Worm (Caenorhabditis elegans) whole organism, L1 larva: Measurements from ENCODE around the gene F44E2.9.

Experiments used
- C16A3.4 ChIP-seq: fragments of 150-350 bp; optimal IDR thresholded peaks from 2 replicates; lab custom pipeline; 2014; ENCODE audit warnings: missing biosample characterization, missing genetic modification characterization
- Y116A8C.19 ChIP-seq: sonication (generic microtip); optimal IDR thresholded peaks from 2 replicates; lab custom pipeline; 2016; ENCODE audit warnings: missing compliant biosample characterization, missing genetic modification characterization, borderline replicate concordance
- aha-1 ChIP-seq: fragments of 150-350 bp; optimal IDR thresholded peaks from 2 replicates; lab custom pipeline; 2014; ENCODE audit warnings: missing biosample characterization, missing genetic modification characterization
- blmp-1 ChIP-seq: fragments of 150-350 bp; optimal IDR thresholded peaks from 2 replicates; lab custom pipeline; 2014; ENCODE audit warnings: missing biosample characterization, missing genetic modification characterization
- ceh-82 ChIP-seq, 3 experiments: fragments of 150-350 bp in 1 of 3; sonication (generic microtip) in 2 of 3; optimal IDR thresholded peaks; 2 replicates each; lab custom pipeline; 2014 to 2017; ENCODE audit warnings: missing biosample characterization in 3 of 3, missing genetic modification characterization in 3 of 3
- ceh-88 ChIP-seq: fragments of 200-800 bp; sonication (Bioruptor generic); IDR thresholded peaks from 2 replicates; pipeline ENCODE4 v1.3.6; 2022; ENCODE audit warnings: missing genetic modification characterization, missing compliant biosample characterization
- dpl-1 ChIP-seq, 3 experiments: fragments of 150-350 bp in 2 of 3; sonication (generic microtip) in 1 of 3; optimal IDR thresholded peaks; 2 replicates each; lab custom pipeline; 2014 to 2017; ENCODE audit warnings: missing biosample characterization in 3 of 3, missing genetic modification characterization in 3 of 3, missing genetic modification reagents in 3 of 3
- dsc-1 ChIP-seq: sonication (generic microtip); optimal IDR thresholded peaks from 2 replicates; lab custom pipeline; 2016; ENCODE audit warnings: mild to moderate bottlenecking, missing genetic modification characterization, missing compliant biosample characterization
- efl-3 ChIP-seq: fragments of 200-800 bp; sonication (Bioruptor generic); optimal IDR thresholded peaks from 2 replicates; lab custom pipeline; 2018; ENCODE audit warnings: mild to moderate bottlenecking, missing genetic modification characterization, missing compliant biosample characterization
- egl-27 ChIP-seq, 2 experiments: fragments of 150-350 bp in 1 of 2; sonication (generic microtip); optimal IDR thresholded peaks; 3 replicates each; lab custom pipeline; 2017 to 2018; ENCODE audit warnings: missing biosample characterization in 2 of 2, missing genetic modification characterization in 2 of 2, missing genetic modification reagents in 2 of 2
- elt-2 ChIP-seq: sonication (generic microtip); optimal IDR thresholded peaks from 2 replicates; lab custom pipeline; 2016; ENCODE audit warnings: missing genetic modification characterization, mild to moderate bottlenecking, inconsistent platforms, missing compliant biosample characterization, missing genetic modification reagents
- elt-3 ChIP-seq, 6 experiments: fragments of 150-350 bp in 1 of 6; sonication (generic microtip); optimal IDR thresholded peaks; 2 replicates each; lab custom pipeline; 2017 to 2018; ENCODE audit warnings: missing biosample characterization in 6 of 6, missing genetic modification characterization in 6 of 6, inconsistent platforms in 1 of 6
- fkh-10 ChIP-seq: sonication (generic microtip); optimal IDR thresholded peaks from 2 replicates; lab custom pipeline; 2017; ENCODE audit warnings: missing biosample characterization, missing genetic modification reagents, missing genetic modification characterization
- fkh-4 ChIP-seq: sonication (generic microtip); optimal IDR thresholded peaks from 2 replicates; lab custom pipeline; 2016; ENCODE audit warnings: missing compliant biosample characterization, missing genetic modification characterization, borderline replicate concordance
- hlh-17 ChIP-seq: fragments of 200-800 bp; sonication (Bioruptor generic); optimal IDR thresholded peaks from 2 replicates; lab custom pipeline; 2018; ENCODE audit warnings: missing genetic modification characterization, mild to moderate bottlenecking, missing compliant biosample characterization, moderate library complexity, borderline replicate concordance
- hlh-4 ChIP-seq: sonication (generic microtip); optimal IDR thresholded peaks from 2 replicates; lab custom pipeline; 2016; ENCODE audit warnings: mild to moderate bottlenecking, missing genetic modification characterization, missing compliant biosample characterization
- hpl-2 ChIP-seq: fragments of 150-350 bp; optimal IDR thresholded peaks from 2 replicates; lab custom pipeline; 2014; ENCODE audit warnings: missing biosample characterization, missing genetic modification reagents, missing genetic modification characterization
- lin-13 ChIP-seq: fragments of 150-350 bp; optimal IDR thresholded peaks from 2 replicates; lab custom pipeline; 2014; ENCODE audit warnings: missing biosample characterization, missing genetic modification reagents, missing genetic modification characterization
- lin-14 ChIP-seq: fragments of 200-800 bp; sonication (Bioruptor generic); optimal IDR thresholded peaks from 2 replicates; lab custom pipeline; 2018; ENCODE audit warnings: mild to moderate bottlenecking, missing genetic modification characterization, moderate library complexity, missing compliant biosample characterization
- lin-15B ChIP-seq: fragments of 150-350 bp; sonication (generic microtip); optimal IDR thresholded peaks from 3 replicates; lab custom pipeline; 2014; ENCODE audit warnings: missing biosample characterization, missing genetic modification characterization
- lin-35 ChIP-seq, 2 experiments: fragments of 150-350 bp; optimal IDR thresholded peaks; 2 replicates each; lab custom pipeline; 2014; ENCODE audit warnings: missing biosample characterization in 2 of 2, missing genetic modification characterization in 2 of 2, missing genetic modification reagents in 2 of 2
- lir-3 ChIP-seq: sonication (generic microtip); optimal IDR thresholded peaks from 2 replicates; lab custom pipeline; 2016; ENCODE audit warnings: mild to moderate bottlenecking, missing genetic modification characterization, moderate library complexity, missing compliant biosample characterization; ENCODE audit not compliant: poor library complexity
- lsy-2 ChIP-seq, 2 experiments: fragments of 150-350 bp; optimal IDR thresholded peaks; 2 replicates each; lab custom pipeline; 2014; ENCODE audit warnings: missing biosample characterization in 2 of 2, missing genetic modification characterization in 2 of 2
- mab-9 ChIP-seq: fragments of 200-800 bp; sonication (Bioruptor generic); IDR thresholded peaks from 2 replicates; pipeline ENCODE4 v1.3.6; 2022; ENCODE audit warnings: missing genetic modification reagents, missing genetic modification characterization, missing compliant biosample characterization
- mdl-1 ChIP-seq, 2 experiments: fragments of 150-350 bp; optimal IDR thresholded peaks; 2 replicates each; lab custom pipeline; 2014 to 2017; ENCODE audit warnings: missing biosample characterization in 2 of 2, missing genetic modification characterization in 2 of 2, inconsistent platforms in 1 of 2
- mef-2 ChIP-seq: fragments of 150-350 bp; optimal IDR thresholded peaks from 2 replicates; lab custom pipeline; 2014; ENCODE audit warnings: missing biosample characterization, missing genetic modification characterization
- mep-1 ChIP-seq: fragments of 150-350 bp; optimal IDR thresholded peaks from 2 replicates; lab custom pipeline; 2014; ENCODE audit warnings: missing biosample characterization, missing genetic modification characterization
- nhr-11 ChIP-seq: fragments of 150-350 bp; optimal IDR thresholded peaks from 2 replicates; lab custom pipeline; 2014; ENCODE audit warnings: missing biosample characterization, missing genetic modification characterization
- nhr-12 ChIP-seq: sonication (generic microtip); optimal IDR thresholded peaks from 2 replicates; lab custom pipeline; 2017; ENCODE audit warnings: missing biosample characterization, missing genetic modification characterization
- nhr-19 ChIP-seq: fragments of 200-800 bp; sonication (Bioruptor generic); conservative IDR thresholded peaks from 2 replicates; pipeline ENCODE4 v1.3.6; 2022; ENCODE audit warnings: missing genetic modification characterization, missing compliant biosample characterization
- nhr-237 ChIP-seq: fragments of 150-350 bp; optimal IDR thresholded peaks from 2 replicates; lab custom pipeline; 2014; ENCODE audit warnings: missing biosample characterization, missing genetic modification characterization
- nhr-28 ChIP-seq: fragments of 150-350 bp; optimal IDR thresholded peaks from 2 replicates; lab custom pipeline; 2014; ENCODE audit warnings: missing biosample characterization, missing genetic modification characterization
- nhr-47 ChIP-seq: sonication (generic microtip); optimal IDR thresholded peaks from 2 replicates; lab custom pipeline; 2016; ENCODE audit warnings: mild to moderate bottlenecking, missing genetic modification characterization, moderate library complexity, missing compliant biosample characterization
- nhr-76 ChIP-seq: sonication (generic microtip); optimal IDR thresholded peaks from 2 replicates; lab custom pipeline; 2017; ENCODE audit warnings: missing biosample characterization, missing genetic modification characterization
- nhr-77 ChIP-seq: fragments of 150-350 bp; optimal IDR thresholded peaks from 2 replicates; lab custom pipeline; 2014; ENCODE audit warnings: missing biosample characterization, missing genetic modification characterization
- nhr-84 ChIP-seq: sonication (generic microtip); optimal IDR thresholded peaks from 2 replicates; lab custom pipeline; 2017; ENCODE audit warnings: missing biosample characterization, missing genetic modification characterization
- nhr-90 ChIP-seq: sonication (generic microtip); optimal IDR thresholded peaks from 2 replicates; lab custom pipeline; 2016; ENCODE audit warnings: mild to moderate bottlenecking, missing genetic modification characterization, missing compliant biosample characterization; ENCODE audit not compliant: poor library complexity
- pax-3 ChIP-seq: fragments of 200-800 bp; sonication (Bioruptor generic); optimal IDR thresholded peaks from 2 replicates; lab custom pipeline; 2018; ENCODE audit warnings: mild to moderate bottlenecking, missing genetic modification characterization, moderate library complexity, missing compliant biosample characterization
- rnt-1 ChIP-seq: sonication (generic microtip); optimal IDR thresholded peaks from 2 replicates; lab custom pipeline; 2016; ENCODE audit warnings: mild to moderate bottlenecking, missing genetic modification characterization, moderate library complexity, missing compliant biosample characterization
- snpc-4 ChIP-seq: fragments of 150-350 bp; optimal IDR thresholded peaks from 2 replicates; lab custom pipeline; 2014; ENCODE audit warnings: missing biosample characterization, missing genetic modification characterization
- sptf-1 ChIP-seq: fragments of 150-350 bp; optimal IDR thresholded peaks from 2 replicates; lab custom pipeline; 2014; ENCODE audit warnings: missing biosample characterization, missing genetic modification characterization
- sup-37 ChIP-seq: fragments of 200-800 bp; sonication (Bioruptor generic); optimal IDR thresholded peaks from 2 replicates; lab custom pipeline; 2018; ENCODE audit warnings: mild to moderate bottlenecking, missing genetic modification characterization, missing compliant biosample characterization
- unc-130 ChIP-seq: fragments of 150-350 bp; optimal IDR thresholded peaks from 2 replicates; lab custom pipeline; 2017; ENCODE audit warnings: missing biosample characterization, missing genetic modification characterization, inconsistent platforms
- unc-30 ChIP-seq: sonication (generic microtip); optimal IDR thresholded peaks from 2 replicates; lab custom pipeline; 2017; ENCODE audit warnings: missing biosample characterization, missing genetic modification characterization
- unc-86 ChIP-seq: sonication (generic microtip); optimal IDR thresholded peaks from 2 replicates; lab custom pipeline; 2016; ENCODE audit warnings: missing genetic modification characterization, missing compliant biosample characterization
- unc-98 ChIP-seq: fragments of 200-800 bp; sonication (Bioruptor generic); IDR thresholded peaks from 2 replicates; pipeline ENCODE4 v1.3.6; 2022; ENCODE audit warnings: missing genetic modification characterization, missing compliant biosample characterization
- vab-15 ChIP-seq: sonication (generic microtip); optimal IDR thresholded peaks from 2 replicates; lab custom pipeline; 2017; ENCODE audit warnings: missing genotype, mild to moderate bottlenecking, missing genetic modification characterization, missing compliant biosample characterization
- zag-1 ChIP-seq: fragments of 150-350 bp; optimal IDR thresholded peaks from 2 replicates; lab custom pipeline; 2014; ENCODE audit warnings: missing biosample characterization, missing genetic modification characterization
- ztf-4 ChIP-seq: fragments of 150-350 bp; optimal IDR thresholded peaks from 2 replicates; lab custom pipeline; 2014; ENCODE audit warnings: missing biosample characterization, missing genetic modification characterization

Gene F44E2.9

DNA sequence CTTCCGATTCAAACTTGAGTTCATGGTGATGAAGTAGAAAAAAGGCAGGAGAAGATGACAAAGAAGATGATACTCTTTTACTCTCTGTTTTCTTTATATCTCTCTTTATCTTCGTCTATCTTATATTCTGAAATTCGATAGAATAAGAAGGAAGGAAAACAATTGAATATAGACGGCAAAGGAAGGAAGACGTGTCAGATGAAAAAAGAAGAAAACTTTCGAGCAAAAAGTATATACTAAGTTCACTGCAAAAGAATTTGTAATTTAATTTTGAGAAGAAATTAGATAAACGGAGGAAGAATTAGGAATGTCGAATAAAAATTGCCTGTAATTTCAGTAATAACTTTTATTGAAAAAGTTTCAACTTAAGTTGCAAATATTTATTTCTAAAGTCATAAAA lies 26.7 kb upstream of the F44E2.9 start, which contains the start of gene K01F9.2:
Gene K01F9.2, minus strand, starts transcription at position 127 of the 400 bp plus-strand sequence.
- peak; percentile 93 for TF ChIP-seq fkh-10 (GFP tag; lab: Kevin White, UChicago)
- no peak for TF ChIP-seq nhr-76 (tag; lab: Kevin White, UChicago)
- no peak for TF ChIP-seq ceh-82 (tag; optimal IDR thresholded peaks at IDR 0.05; lab: Kevin White, UChicago)
- no peak for TF ChIP-seq unc-30 (tag; lab: Kevin White, UChicago)
- TF ChIP-seq hpl-2 (GFP tag; lab: Kevin White, UChicago) = no peak
- no peak for TF ChIP-seq elt-3 (tag; optimal IDR thresholded peaks at IDR 0.05; lab: Kevin White, UChicago)
- TF ChIP-seq Y116A8C.19 = no peak
- TF ChIP-seq lin-35 (GFP tag; optimal IDR thresholded peaks at IDR 0.05; lab: Kevin White, UChicago) = no peak
- no peak for TF ChIP-seq unc-130
- peak; percentile 49 for TF ChIP-seq lin-14 (GFP tag; lab: Kevin White, UChicago)
- TF ChIP-seq nhr-90 (tag; lab: Kevin White, UChicago) = no peak
- TF ChIP-seq mep-1 (tag; lab: Kevin White, UChicago) = no peak

ce11 chrIII:8873990-8874668 lies 23.8 kb upstream of the F44E2.9 start:
- TF ChIP-seq blmp-1 (tag; lab: Kevin White, UChicago) (peak; percentile 42), aha-1 (tag; lab: Kevin White, UChicago) (no peak), nhr-28 (tag; lab: Kevin White, UChicago) (no peak), vab-15 (tag; lab: Kevin White, UChicago) (no peak), pax-3 (tag; lab: Kevin White, UChicago) (no peak), lin-13 (no peak), unc-86 (tag; lab: Kevin White, UChicago) (peak; percentile 88), efl-3 (GFP tag; lab: Kevin White, UChicago) (no peak), elt-2 (tag; lab: Kevin White, UChicago) (no peak), C16A3.4 (tag; lab: Kevin White, UChicago) (peak; percentile 74), unc-30 (tag; lab: Kevin White, UChicago) (no peak), dsc-1 (tag; lab: Kevin White, UChicago) (peak; percentile 68), lin-35 (GFP tag; optimal IDR thresholded peaks at IDR 0.05; lab: Kevin White, UChicago) (peak; percentile 44 to 75), zag-1 (tag; lab: Kevin White, UChicago) (peak; percentile 72), sup-37 (no peak), hlh-17 (no peak), mef-2 (tag; lab: Kevin White, UChicago) (peak; percentile 72), lsy-2 (tag; optimal IDR thresholded peaks at IDR 0.05; lab: Kevin White, UChicago) (peak; percentile 74 to 88), nhr-12 (tag; lab: Kevin White, UChicago) (no peak), unc-98 (GFP tag; lab: Robert Waterston, UW) (no peak), lir-3 (peak; percentile 65), elt-3 (tag; optimal IDR thresholded peaks at IDR 0.05; lab: Kevin White, UChicago) (no peak), mab-9 (peak; percentile 32; the same call in 1 of the 2 replicates), nhr-47 (tag; lab: Kevin White, UChicago) (peak; percentile 85), egl-27 (tag; optimal IDR thresholded peaks at IDR 0.05; lab: Kevin White, UChicago) (peak in 1 of 2 experiments; percentile 35), ceh-88 (no peak), hlh-4 (tag; lab: Kevin White, UChicago) (no peak), nhr-19 (GFP tag; lab: Robert Waterston, UW) (peak; percentile 78), fkh-4 (tag; lab: Kevin White, UChicago) (no peak), mdl-1 (tag; optimal IDR thresholded peaks at IDR 0.05; lab: Kevin White, UChicago) (peak in 1 of 2 experiments; percentile 35), snpc-4 (tag; lab: Kevin White, UChicago) (peak; percentile 25), nhr-11 (tag; lab: Kevin White, UChicago) (peak; percentile 42), sptf-1 (tag; lab: Kevin White, UChicago) (no peak), nhr-77 (tag; lab: Kevin White, UChicago) (no peak), nhr-84 (tag; lab: Kevin White, UChicago) (no peak), rnt-1 (tag; lab: Kevin White, UChicago) (peak; percentile 82), ztf-4 (tag; lab: Kevin White, UChicago) (peak; percentile 64), dpl-1 (GFP tag; optimal IDR thresholded peaks at IDR 0.05; lab: Kevin White, UChicago) (peak; percentile 43 to 53 (median 51)), lin-15B (tag; lab: Kevin White, UChicago) (no peak), nhr-237 (tag; lab: Kevin White, UChicago) (no peak)
